Worm (Caenorhabditis elegans) whole organism, mixed stage, embryonic: ENCODE measurements around the gene scyl-1.

Source experiments
- blmp-1 ChIP-seq: fragments of 150-350 bp; optimal IDR thresholded peaks from 2 replicates; lab custom pipeline; 2014; ENCODE audit warnings: missing biosample characterization, missing genetic modification characterization
- ceh-39 ChIP-seq: fragments of 150-350 bp; optimal IDR thresholded peaks from 2 replicates; lab custom pipeline; 2014; ENCODE audit warnings: missing biosample characterization, missing genetic modification characterization
- ceh-83 ChIP-seq: fragments of 200-800 bp; sonication (Bioruptor generic); optimal IDR thresholded peaks from 2 replicates; lab custom pipeline; 2018; ENCODE audit warnings: mild to moderate bottlenecking, missing genetic modification characterization, missing compliant biosample characterization
- elt-3 ChIP-seq: fragments of 150-350 bp; optimal IDR thresholded peaks from 2 replicates; lab custom pipeline; 2014; ENCODE audit warnings: missing biosample characterization, missing genetic modification characterization
- lin-13 ChIP-seq: fragments of 150-350 bp; optimal IDR thresholded peaks from 2 replicates; lab custom pipeline; 2014; ENCODE audit warnings: missing biosample characterization, missing genetic modification characterization
- mab-5 ChIP-seq: fragments of 150-350 bp; optimal IDR thresholded peaks from 2 replicates; lab custom pipeline; 2014; ENCODE audit warnings: missing biosample characterization, missing genetic modification characterization
- nhr-12 ChIP-seq: fragments of 150-350 bp; optimal IDR thresholded peaks from 2 replicates; lab custom pipeline; 2014; ENCODE audit warnings: missing biosample characterization, missing genetic modification characterization
- nhr-28 ChIP-seq: fragments of 150-350 bp; optimal IDR thresholded peaks from 2 replicates; lab custom pipeline; 2014; ENCODE audit warnings: missing biosample characterization, missing genetic modification characterization
- nhr-76 ChIP-seq: sonication (generic microtip); optimal IDR thresholded peaks from 2 replicates; lab custom pipeline; 2017; ENCODE audit warnings: missing biosample characterization, missing genetic modification characterization
- snpc-4 ChIP-seq: fragments of 150-350 bp; optimal IDR thresholded peaks from 2 replicates; lab custom pipeline; 2014; ENCODE audit warnings: missing biosample characterization, missing genetic modification characterization
- tbx-8 ChIP-seq: fragments of 200-800 bp; sonication (Bioruptor generic); optimal IDR thresholded peaks from 2 replicates; lab custom pipeline; 2018; ENCODE audit warnings: mild to moderate bottlenecking, missing genetic modification characterization, moderate library complexity, missing compliant biosample characterization
- unc-62 ChIP-seq: fragments of 150-350 bp; optimal IDR thresholded peaks from 2 replicates; lab custom pipeline; 2014; ENCODE audit warnings: missing biosample characterization, missing genetic modification reagents, missing genetic modification characterization
- ztf-11 ChIP-seq: fragments of 150-350 bp; optimal IDR thresholded peaks from 2 replicates; lab custom pipeline; 2014; ENCODE audit warnings: missing biosample characterization, missing genetic modification characterization

- no peak for TF ChIP-seq nhr-28 (tag; lab: Kevin White, UChicago)
- TF ChIP-seq nhr-76 (tag; lab: Kevin White, UChicago): no peak
- no peak for TF ChIP-seq tbx-8 (GFP tag; lab: Kevin White, UChicago)
- no peak for TF ChIP-seq ztf-11 (tag; lab: Kevin White, UChicago)
- no peak for TF ChIP-seq snpc-4 (tag; lab: Kevin White, UChicago)
- no peak for TF ChIP-seq unc-62
- no peak for TF ChIP-seq elt-3 (tag; lab: Kevin White, UChicago)
- no peak for TF ChIP-seq ceh-39 (tag; lab: Kevin White, UChicago)
- no peak for TF ChIP-seq lin-13 (tag; lab: Kevin White, UChicago)
- no peak for TF ChIP-seq nhr-12 (tag; lab: Kevin White, UChicago)
- no peak for TF ChIP-seq ceh-83
- TF ChIP-seq blmp-1: no peak
- TF ChIP-seq mab-5 (tag; lab: Kevin White, UChicago): no peak
Measured at ce11 chrV:13063402-13063801, 21.9 kb upstream of the scyl-1 start.
